Fruit fly (Drosophila melanogaster): ENCODE results near the gene CG43954.

DNA sequence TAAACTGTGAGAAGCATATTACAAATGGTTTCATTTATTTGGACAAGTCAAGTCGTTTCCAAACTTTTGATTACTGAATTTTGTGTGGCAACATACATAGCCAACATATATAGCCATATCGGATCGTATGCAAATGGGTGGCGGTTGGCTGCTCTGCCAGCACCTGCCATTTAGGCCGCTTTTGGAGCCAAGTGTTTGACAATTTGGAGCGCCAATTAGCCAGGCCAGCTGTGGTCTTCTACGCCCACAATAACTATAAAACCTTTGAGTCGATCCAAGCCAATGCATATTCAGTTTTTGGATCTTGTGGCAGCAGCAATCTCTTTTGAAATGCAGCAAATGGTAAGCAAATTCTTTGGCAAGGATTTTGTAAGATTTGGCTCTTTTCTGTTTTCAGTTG lies 13.1 kb upstream of the CG43954 start, which contains the start of gene CG13031:
- TF ChIP-seq cyc (GFP tag; optimal IDR thresholded peaks at IDR 0.05) (no peak), Met (GFP tag; optimal IDR thresholded peaks at IDR 0.05) (no peak), Ets96B (tag; optimal IDR thresholded peaks at IDR 0.05) (no peak), CG3919 (GFP tag; optimal IDR thresholded peaks at IDR 0.05) (no peak), Blimp-1 (GFP tag; optimal IDR thresholded peaks at IDR 0.05) (no peak), Sox102F (GFP tag; optimal IDR thresholded peaks at IDR 0.05) (no peak), fd85E (GFP tag; optimal IDR thresholded peaks at IDR 0.05) (no peak), fkh (GFP tag; optimal IDR thresholded peaks at IDR 0.05) (no peak), Gug (GFP tag; IDR thresholded peaks at IDR 0.05) (no peak), topi (GFP tag; optimal IDR thresholded peaks at IDR 0.05) (no peak)

Data from whole organism, prepupa.